Worm (Caenorhabditis elegans): ENCODE measurements around the gene sri-29.
A peak's percentile ranks its signal among the peaks of the same experiment; 100 is the strongest.

sri-29 gene

ce11 chrII:3056266-3056872 lies 12.2 kb downstream of the sri-29 start, which contains the start of gene lin-8:
lin-8 (plus strand) TSS chrII:3056822.
- TF ChIP-seq syd-9 (tag; optimal IDR thresholded peaks at IDR 0.05) (no peak), Y22D7AL.16 (tag; optimal IDR thresholded peaks at IDR 0.05) (no peak), ceh-9 (tag; optimal IDR thresholded peaks at IDR 0.05) (no peak), rnt-1 (tag; optimal IDR thresholded peaks at IDR 0.05) (no peak), hlh-8 (tag; optimal IDR thresholded peaks at IDR 0.05) (no peak)

ce11 chrII:3060782-3061181 lies 16.7 kb downstream of the sri-29 start, which contains the start of gene Y25C1A.6:
Y25C1A.6 (plus strand) TSS chrII:3061082.
- TF ChIP-seq hlh-8 (tag; optimal IDR thresholded peaks at IDR 0.05) (no peak), sdc-2 (tag; optimal IDR thresholded peaks at IDR 0.05) (no peak), eyg-1 (tag; optimal IDR thresholded peaks at IDR 0.05) (no peak), lin-11 (tag; optimal IDR thresholded peaks at IDR 0.05) (no peak), nhr-232 (tag; optimal IDR thresholded peaks at IDR 0.05) (no peak), K02D7.2 (tag; optimal IDR thresholded peaks at IDR 0.05) (no peak), hlh-13 (GFP tag; optimal IDR thresholded peaks at IDR 0.05) (no peak), nhr-11 (tag; optimal IDR thresholded peaks at IDR 0.05) (no peak), ceh-30 (tag; optimal IDR thresholded peaks at IDR 0.05) (no peak), ceh-45 (GFP tag; IDR thresholded peaks at IDR 0.05) (no peak), unc-3 (GFP tag; conservative IDR thresholded peaks at IDR 0.05) (no peak), unc-3 (tag; optimal IDR thresholded peaks at IDR 0.05) (no peak), madf-2 (tag; optimal IDR thresholded peaks at IDR 0.05) (no peak), npax-4 (tag; optimal IDR thresholded peaks at IDR 0.05) (no peak), hlh-30 (tag; optimal IDR thresholded peaks at IDR 0.05; ENCODE audit: insufficient read depth) (no peak)

- TF ChIP-seq unc-42 (tag; optimal IDR thresholded peaks at IDR 0.05) (no peak), T23F11.4 (GFP tag; optimal IDR thresholded peaks at IDR 0.05) (no peak), tbx-2 (tag; optimal IDR thresholded peaks at IDR 0.05) (no peak), elt-2 (tag; optimal IDR thresholded peaks at IDR 0.05) (no peak), ceh-18 (tag; optimal IDR thresholded peaks at IDR 0.05) (no peak), nhr-232 (tag; optimal IDR thresholded peaks at IDR 0.05) (no peak), ahr-1 (tag; optimal IDR thresholded peaks at IDR 0.05) (no peak), tbx-7 (tag; optimal IDR thresholded peaks at IDR 0.05) (no peak), pha-2 (tag; optimal IDR thresholded peaks at IDR 0.05) (no peak), dve-1 (tag; optimal IDR thresholded peaks at IDR 0.05) (no peak), elt-4 (tag; optimal IDR thresholded peaks at IDR 0.05) (no peak), ztf-16 (tag; optimal IDR thresholded peaks at IDR 0.05) (no peak), unc-86 (tag; optimal IDR thresholded peaks at IDR 0.05) (no peak), sox-4 (tag; optimal IDR thresholded peaks at IDR 0.05) (no peak), unc-3 (GFP tag; conservative IDR thresholded peaks at IDR 0.05) (no peak), unc-3 (tag; optimal IDR thresholded peaks at IDR 0.05) (no peak), madf-2 (tag; optimal IDR thresholded peaks at IDR 0.05) (no peak), lim-6 (tag; optimal IDR thresholded peaks at IDR 0.05) (no peak), unc-55 (GFP tag; optimal IDR thresholded peaks at IDR 0.05) (no peak), ceh-19 (GFP tag; optimal IDR thresholded peaks at IDR 0.05) (no peak)
Measured at ce11 chrII:3061605-3062004, 17.5 kb downstream of the sri-29 start.

ce11 chrII:3062222-3062621 lies 18.1 kb downstream of the sri-29 start:
- TF ChIP-seq ref-2 (tag; optimal IDR thresholded peaks at IDR 0.05): no peak
- no peak for TF ChIP-seq ceh-48 (tag; optimal IDR thresholded peaks at IDR 0.05)
- TF ChIP-seq ceh-2 (tag; optimal IDR thresholded peaks at IDR 0.05): no peak
- no peak for TF ChIP-seq C08G9.2 (tag; optimal IDR thresholded peaks at IDR 0.05)
- peak; percentile 4 for TF ChIP-seq elt-2 (tag; optimal IDR thresholded peaks at IDR 0.05)
- no peak for TF ChIP-seq ceh-31 (tag; optimal IDR thresholded peaks at IDR 0.05)
- no peak for TF ChIP-seq ceh-22 (tag; optimal IDR thresholded peaks at IDR 0.05)
